Fruit fly (Drosophila melanogaster) whole organism, prepupa: ENCODE measurements around the gene CG10874.

Experiments
- Blimp-1 ChIP-seq: fragments of 200-800 bp; sonication (Bioruptor generic); optimal IDR thresholded peaks from 3 replicates; lab custom pipeline; 2017; ENCODE audit warnings: missing biosample characterization, missing genetic modification characterization, mild to moderate bottlenecking, moderate library complexity, missing genetic modification reagents
- CG16779 ChIP-seq: fragments of 200-800 bp; sonication (Bioruptor generic); optimal IDR thresholded peaks from 3 replicates; lab custom pipeline; 2017; ENCODE audit warnings: missing biosample characterization, mild to moderate bottlenecking, missing genetic modification characterization
- CG3919 ChIP-seq: fragments of 200-800 bp; sonication (Bioruptor generic); optimal IDR thresholded peaks from 3 replicates; lab custom pipeline; 2016; ENCODE audit warnings: missing biosample characterization, missing genetic modification characterization
- Ets21C ChIP-seq: fragments of 200-800 bp; sonication (Bioruptor generic); optimal IDR thresholded peaks from 3 replicates; lab custom pipeline; 2016; ENCODE audit warnings: missing biosample characterization, missing genetic modification characterization
- Lpt ChIP-seq: fragments of 200-800 bp; sonication (Bioruptor generic); optimal IDR thresholded peaks from 3 replicates; lab custom pipeline; 2016; ENCODE audit warnings: missing biosample characterization, missing genetic modification characterization
- OdsH ChIP-seq: fragments of 200-800 bp; sonication (Bioruptor generic); optimal IDR thresholded peaks from 3 replicates; lab custom pipeline; 2016; ENCODE audit warnings: missing biosample characterization, missing genetic modification characterization
- fd59A ChIP-seq: fragments of 200-800 bp; sonication (Bioruptor generic); optimal IDR thresholded peaks from 2 replicates; lab custom pipeline; 2017; ENCODE audit warnings: missing biosample characterization, mild to moderate bottlenecking, missing genetic modification characterization, missing genetic modification reagents
- pdm3 ChIP-seq: fragments of 200-800 bp; sonication (Bioruptor generic); optimal IDR thresholded peaks from 3 replicates; lab custom pipeline; 2016; ENCODE audit warnings: missing biosample characterization, missing genetic modification characterization
- salr ChIP-seq, 2 experiments: fragments of 200-800 bp; sonication (Bioruptor generic); optimal IDR thresholded peaks; 3 replicates each; lab custom pipeline; 2016 to 2018; ENCODE audit warnings: missing biosample characterization in 2 of 2, missing genetic modification characterization in 2 of 2, mild to moderate bottlenecking in 1 of 2

DNA sequence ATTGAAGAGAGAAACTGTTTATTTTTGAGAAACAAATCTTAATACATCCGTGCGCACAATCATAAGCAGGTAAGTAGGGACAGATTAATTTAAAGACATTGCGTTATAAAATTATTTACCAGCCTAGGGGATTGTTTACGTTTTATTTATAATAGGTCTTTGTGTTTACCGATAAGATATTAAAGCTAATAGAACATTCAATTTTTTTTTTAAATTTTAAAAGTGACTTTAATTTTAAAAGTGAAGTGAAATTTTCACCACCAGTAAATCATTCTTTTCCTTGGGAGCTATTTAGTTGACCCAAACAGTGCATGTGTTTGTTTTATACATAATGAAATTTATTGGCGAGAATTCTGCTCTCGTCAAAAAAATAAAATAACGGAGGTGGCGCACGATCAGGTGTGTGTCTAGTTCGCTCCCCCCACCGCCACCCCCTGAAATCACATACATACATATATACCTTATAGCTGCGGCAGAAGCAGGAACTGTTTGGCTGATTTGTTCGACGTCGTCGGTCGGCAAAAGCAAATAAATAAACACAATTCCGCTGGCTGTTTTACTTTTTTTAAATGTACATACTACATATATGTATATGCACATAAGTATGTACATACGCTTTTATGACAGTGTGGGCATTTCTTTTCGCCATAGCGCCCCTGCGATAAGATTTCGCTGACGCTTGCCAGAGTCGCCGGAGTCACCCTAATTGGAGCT lies 16.1 kb downstream of the CG10874 start:
- TF ChIP-seq CG3919 (GFP tag; lab: Kevin White, UChicago): peak; percentile 34
- no peak for TF ChIP-seq Ets21C (GFP tag; lab: Kevin White, UChicago)
- peak; percentile 55 for TF ChIP-seq OdsH (GFP tag; lab: Kevin White, UChicago)
- no peak for TF ChIP-seq Lpt (GFP tag; lab: Kevin White, UChicago)
- TF ChIP-seq fd59A (GFP tag; lab: Kevin White, UChicago): peak; percentile 43
- TF ChIP-seq salr (GFP tag; optimal IDR thresholded peaks at IDR 0.05; lab: Kevin White, UChicago): peak in 1 of 2 experiments; percentile 61
- TF ChIP-seq CG16779 (tag; lab: Kevin White, UChicago): no peak
- peak; percentile 30 for TF ChIP-seq Blimp-1 (GFP tag; lab: Kevin White, UChicago)
- TF ChIP-seq pdm3 (GFP tag; lab: Kevin White, UChicago): peak; percentile 62
